Worm (Caenorhabditis elegans) whole organism, L2 larva: ENCODE measurements around the gene F40H3.1.

Source experiments
- alr-1 ChIP-seq: fragments of 150-350 bp; optimal IDR thresholded peaks from 2 replicates; lab custom pipeline; 2014; ENCODE audit warnings: missing biosample characterization, missing genetic modification characterization
- ama-1 ChIP-seq: fragments of 150-350 bp; optimal IDR thresholded peaks from 2 replicates; lab custom pipeline; 2018; ENCODE audit warnings: inconsistent platforms
- blmp-1 ChIP-seq: sonication (generic microtip); optimal IDR thresholded peaks from 2 replicates; lab custom pipeline; 2017; ENCODE audit warnings: missing genetic modification characterization, mild to moderate bottlenecking, missing compliant biosample characterization, antibody characterized with exemption, moderate library complexity; ENCODE audit not compliant: insufficient read depth
- egl-27 ChIP-seq: sonication (generic microtip); optimal IDR thresholded peaks from 3 replicates; lab custom pipeline; 2017; ENCODE audit warnings: missing biosample characterization, missing genetic modification reagents, missing genetic modification characterization
- elt-1 ChIP-seq: fragments of 150-350 bp; optimal IDR thresholded peaks from 2 replicates; lab custom pipeline; 2014; ENCODE audit warnings: missing biosample characterization, missing genetic modification characterization
- gmeb-1 ChIP-seq: fragments of 150-350 bp; optimal IDR thresholded peaks from 2 replicates; lab custom pipeline; 2014; ENCODE audit warnings: missing biosample characterization, missing genetic modification characterization
- lin-13 ChIP-seq: fragments of 150-350 bp; optimal IDR thresholded peaks from 2 replicates; lab custom pipeline; 2014; ENCODE audit warnings: missing biosample characterization, missing genetic modification reagents, missing genetic modification characterization
- nhr-12 ChIP-seq: fragments of 150-350 bp; optimal IDR thresholded peaks from 2 replicates; lab custom pipeline; 2014; ENCODE audit warnings: missing biosample characterization, missing genetic modification characterization
- nhr-237 ChIP-seq: fragments of 150-350 bp; optimal IDR thresholded peaks from 2 replicates; lab custom pipeline; 2014; ENCODE audit warnings: missing biosample characterization, missing genetic modification characterization
- nhr-25 ChIP-seq: fragments of 150-350 bp; sonication (generic microtip); optimal IDR thresholded peaks from 3 replicates; lab custom pipeline; 2014; ENCODE audit warnings: missing biosample characterization, missing genetic modification characterization
- sem-4 ChIP-seq: fragments of 150-350 bp; optimal IDR thresholded peaks from 2 replicates; lab custom pipeline; 2014; ENCODE audit warnings: missing biosample characterization, missing genetic modification reagents, missing genetic modification characterization
- sma-3 ChIP-seq: sonication (generic microtip); optimal IDR thresholded peaks from 2 replicates; lab custom pipeline; 2016; ENCODE audit warnings: missing genetic modification reagents, missing genetic modification characterization, missing compliant biosample characterization
- unc-62 ChIP-seq: fragments of 150-350 bp; optimal IDR thresholded peaks from 2 replicates; lab custom pipeline; 2014; ENCODE audit warnings: missing biosample characterization, missing genetic modification reagents, missing genetic modification characterization
- ztf-4 ChIP-seq: fragments of 150-350 bp; optimal IDR thresholded peaks from 2 replicates; lab custom pipeline; 2014; ENCODE audit warnings: missing biosample characterization, missing genetic modification characterization

- TF ChIP-seq unc-62 (GFP tag; lab: Kevin White, UChicago) (no peak), blmp-1 (no peak), ztf-4 (no peak), ama-1 (lab: Kevin White, UChicago) (no peak), sma-3 (GFP tag; lab: Kevin White, UChicago) (no peak), nhr-25 (tag; lab: Kevin White, UChicago) (no peak), lin-13 (no peak), alr-1 (tag; lab: Kevin White, UChicago) (no peak), sem-4 (tag; lab: Kevin White, UChicago) (no peak), gmeb-1 (tag; lab: Kevin White, UChicago) (no peak), elt-1 (tag; lab: Kevin White, UChicago) (no peak), nhr-12 (tag; lab: Kevin White, UChicago) (no peak), egl-27 (no peak), nhr-237 (no peak)
Measured at ce11 chrII:6180552-6180951, 921 bp downstream of the F40H3.1 start.
